Worm (Caenorhabditis elegans) whole organism, L1 larva: Measurements from ENCODE around the gene rpt-1.

ENCODE experiments used
- C04F5.9 ChIP-seq: sonication (generic microtip); optimal IDR thresholded peaks from 2 replicates; lab custom pipeline; 2016; ENCODE audit warnings: missing genetic modification characterization, missing compliant biosample characterization
- fos-1 ChIP-seq: fragments of 150-350 bp; optimal IDR thresholded peaks from 2 replicates; lab custom pipeline; 2014; ENCODE audit warnings: missing biosample characterization, missing genetic modification characterization
- nhr-237 ChIP-seq: fragments of 150-350 bp; optimal IDR thresholded peaks from 2 replicates; lab custom pipeline; 2014; ENCODE audit warnings: missing biosample characterization, missing genetic modification characterization
- sptf-1 ChIP-seq: fragments of 150-350 bp; optimal IDR thresholded peaks from 2 replicates; lab custom pipeline; 2014; ENCODE audit warnings: missing biosample characterization, missing genetic modification characterization

DNA sequence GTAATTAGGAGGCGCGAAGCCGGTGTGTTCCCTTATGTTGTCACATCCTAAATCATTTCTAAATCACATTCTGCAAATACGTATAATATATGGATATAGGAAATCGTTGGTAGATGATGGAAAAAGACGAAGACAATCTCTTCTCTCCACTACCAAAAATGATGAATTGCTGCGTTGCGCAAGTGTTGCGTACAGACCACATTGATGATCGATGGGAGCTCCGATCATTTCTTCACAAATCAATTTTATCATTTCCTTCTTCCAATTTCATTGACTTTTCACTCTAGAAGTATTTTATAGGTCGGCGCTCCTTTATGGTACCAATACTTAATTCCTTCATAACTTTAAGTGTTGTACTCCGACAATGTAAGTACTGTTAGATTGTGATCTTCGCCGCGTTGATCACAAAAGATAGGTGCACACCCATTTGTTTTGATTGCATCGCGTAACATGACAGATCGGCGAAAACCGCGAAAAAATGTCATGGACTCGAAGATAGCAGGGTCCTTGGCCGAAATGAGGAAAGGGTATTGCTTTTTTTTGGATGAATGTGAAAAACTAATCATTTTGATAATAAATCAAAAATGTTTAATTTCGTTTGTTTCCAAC lies 32.6 kb downstream of the rpt-1 start:
- TF ChIP-seq fos-1 (tag; lab: Kevin White, UChicago) (no peak), C04F5.9 (tag; lab: Kevin White, UChicago) (no peak), nhr-237 (tag; lab: Kevin White, UChicago) (no peak), sptf-1 (tag; lab: Kevin White, UChicago) (no peak)
